Worm (Caenorhabditis elegans) whole organism, late embryonic: ENCODE measurements around the gene cdf-1.

Experiments
- ceh-34 ChIP-seq: sonication (generic microtip); optimal IDR thresholded peaks from 2 replicates; lab custom pipeline; 2016; ENCODE audit warnings: mild to moderate bottlenecking, missing genetic modification characterization, missing compliant biosample characterization
- eyg-1 ChIP-seq: sonication (generic microtip); optimal IDR thresholded peaks from 2 replicates; lab custom pipeline; 2016; ENCODE audit warnings: missing genotype, missing genetic modification characterization, missing compliant biosample characterization

ce11 chrX:6476540-6476939 lies 28.4 kb downstream of the cdf-1 start, which contains the start of gene C15B12.1:
- TF ChIP-seq eyg-1 (tag; lab: Kevin White, UChicago) (no peak), ceh-34 (no peak)
